Worm (Caenorhabditis elegans) whole organism, L4 larva: ENCODE measurements around the gene F28A10.1.

Experiments
- F37D6.2 ChIP-seq: sonication (generic microtip); optimal IDR thresholded peaks from 2 replicates; lab custom pipeline; 2016; ENCODE audit warnings: mild to moderate bottlenecking, missing genetic modification characterization, missing compliant biosample characterization
- R02D3.7 ChIP-seq: fragments of 150-350 bp; sonication (generic microtip); optimal IDR thresholded peaks from 3 replicates; lab custom pipeline; 2014; ENCODE audit warnings: missing biosample characterization, missing genetic modification characterization
- T20F7.1 ChIP-seq: fragments of 200-800 bp; sonication (Bioruptor generic); optimal IDR thresholded peaks from 2 replicates; lab custom pipeline; 2018; ENCODE audit warnings: mild to moderate bottlenecking, missing genetic modification characterization, missing compliant biosample characterization
- Y105C5A.15 ChIP-seq: fragments of 200-800 bp; sonication (Bioruptor generic); IDR thresholded peaks from 2 replicates; pipeline ENCODE4 v1.3.6; 2022; ENCODE audit warnings: missing genetic modification characterization, missing compliant biosample characterization
- Y48G9A.11 ChIP-seq: fragments of 200-800 bp; sonication (Bioruptor generic); IDR thresholded peaks from 2 replicates; pipeline ENCODE4 v1.3.6; 2022; ENCODE audit warnings: missing genetic modification reagents, missing genetic modification characterization, missing compliant biosample characterization
- Y75B8A.6 ChIP-seq: fragments of 200-800 bp; sonication (Bioruptor generic); IDR thresholded peaks from 2 replicates; pipeline ENCODE4 v1.3.6; 2022; ENCODE audit warnings: missing genetic modification reagents, missing genetic modification characterization, missing compliant biosample characterization
- aly-2 ChIP-seq: sonication (generic microtip); optimal IDR thresholded peaks from 2 replicates; lab custom pipeline; 2018; ENCODE audit warnings: missing biosample characterization, missing genetic modification characterization
- ama-1 ChIP-seq: fragments of 150-350 bp; optimal IDR thresholded peaks from 2 replicates; lab custom pipeline; 2014; ENCODE audit warnings: inconsistent platforms, mixed read lengths
- ceh-20 ChIP-seq: fragments of 200-800 bp; sonication (Bioruptor generic); IDR thresholded peaks from 2 replicates; pipeline ENCODE4 v1.3.6; 2022; ENCODE audit warnings: missing genetic modification reagents, missing genetic modification characterization, missing compliant biosample characterization
- ceh-28 ChIP-seq: fragments of 150-350 bp; optimal IDR thresholded peaks from 2 replicates; lab custom pipeline; 2014; ENCODE audit warnings: missing biosample characterization, missing genetic modification reagents, missing genetic modification characterization
- ceh-32 ChIP-seq: sonication (generic microtip); optimal IDR thresholded peaks from 2 replicates; lab custom pipeline; 2016; ENCODE audit warnings: mild to moderate bottlenecking, missing genetic modification characterization, missing compliant biosample characterization; ENCODE audit not compliant: poor library complexity
- ceh-44 ChIP-seq: fragments of 200-800 bp; sonication (Bioruptor generic); IDR thresholded peaks from 2 replicates; pipeline ENCODE4 v1.3.6; 2022; ENCODE audit warnings: missing genetic modification reagents, missing genetic modification characterization, missing compliant biosample characterization
- ceh-62 ChIP-seq: sonication (generic microtip); optimal IDR thresholded peaks from 2 replicates; lab custom pipeline; 2017; ENCODE audit warnings: missing biosample characterization, missing genetic modification characterization
- ces-1 ChIP-seq: fragments of 150-350 bp; sonication (generic microtip); optimal IDR thresholded peaks from 4 replicates; lab custom pipeline; 2014; ENCODE audit warnings: missing biosample characterization, missing genetic modification reagents, missing genetic modification characterization
- daf-12 ChIP-seq: fragments of 150-350 bp; optimal IDR thresholded peaks from 2 replicates; lab custom pipeline; 2014; ENCODE audit warnings: missing biosample characterization, missing genetic modification reagents, missing genetic modification characterization
- daf-19 ChIP-seq: fragments of 200-800 bp; sonication (Bioruptor generic); conservative IDR thresholded peaks from 2 replicates; pipeline ENCODE4 v1.3.6; 2022; ENCODE audit warnings: missing genetic modification characterization, missing compliant biosample characterization
- daf-8 ChIP-seq: fragments of 200-800 bp; sonication (Bioruptor generic); IDR thresholded peaks from 2 replicates; pipeline ENCODE4 v1.3.6; 2022; ENCODE audit warnings: missing genetic modification characterization, missing compliant biosample characterization
- dmd-8 ChIP-seq: fragments of 200-800 bp; sonication (Bioruptor generic); IDR thresholded peaks from 2 replicates; pipeline ENCODE4 v1.3.6; 2022; ENCODE audit warnings: missing genetic modification characterization, missing compliant biosample characterization
- duxl-1 ChIP-seq: sonication (generic microtip); optimal IDR thresholded peaks from 2 replicates; lab custom pipeline; 2016; ENCODE audit warnings: mild to moderate bottlenecking, missing genetic modification characterization, moderate library complexity, missing compliant biosample characterization; ENCODE audit not compliant: poor library complexity
- fkh-10 ChIP-seq: fragments of 150-350 bp; optimal IDR thresholded peaks from 2 replicates; lab custom pipeline; 2014; ENCODE audit warnings: missing biosample characterization, missing genetic modification reagents, missing genetic modification characterization
- hlh-11 ChIP-seq: fragments of 200-800 bp; sonication (Bioruptor generic); optimal IDR thresholded peaks from 2 replicates; lab custom pipeline; 2018; ENCODE audit warnings: mild to moderate bottlenecking, missing genetic modification characterization, missing compliant biosample characterization
- hlh-30 ChIP-seq: sonication (generic microtip); optimal IDR thresholded peaks from 2 replicates; lab custom pipeline; 2017; ENCODE audit warnings: antibody characterized with exemption, mild to moderate bottlenecking, missing genetic modification characterization, missing compliant biosample characterization; ENCODE audit not compliant: insufficient read depth
- lin-1 ChIP-seq: fragments of 200-800 bp; sonication (Bioruptor generic); IDR thresholded peaks from 2 replicates; pipeline ENCODE4 v1.3.6; 2022; ENCODE audit warnings: missing genetic modification reagents, missing genetic modification characterization, missing compliant biosample characterization
- lin-13 ChIP-seq: fragments of 150-350 bp; optimal IDR thresholded peaks from 2 replicates; lab custom pipeline; 2014; ENCODE audit warnings: missing biosample characterization, missing genetic modification reagents, missing genetic modification characterization
- lin-15B ChIP-seq: fragments of 150-350 bp; sonication (generic microtip); optimal IDR thresholded peaks from 3 replicates; lab custom pipeline; 2014; ENCODE audit warnings: missing biosample characterization, missing genetic modification characterization
- lin-29 ChIP-seq: fragments of 200-800 bp; sonication (Bioruptor generic); IDR thresholded peaks from 2 replicates; pipeline ENCODE4 v1.3.6; 2022; ENCODE audit warnings: missing genetic modification reagents, missing genetic modification characterization, missing compliant biosample characterization
- madf-5 ChIP-seq, 2 experiments: fragments of 200-800 bp; sonication (Bioruptor generic); IDR thresholded peaks; 2 replicates each; pipeline ENCODE4 v1.3.6; 2022; ENCODE audit warnings: missing compliant biosample characterization in 2 of 2, missing genetic modification characterization in 2 of 2
- mdt-29 ChIP-seq: fragments of 200-800 bp; sonication (Bioruptor generic); IDR thresholded peaks from 2 replicates; pipeline ENCODE4 v1.3.6; 2022; ENCODE audit warnings: missing genetic modification reagents, missing genetic modification characterization, missing compliant biosample characterization
- mep-1 ChIP-seq: fragments of 150-350 bp; sonication (generic microtip); optimal IDR thresholded peaks from 3 replicates; lab custom pipeline; 2014; ENCODE audit warnings: missing biosample characterization, missing genetic modification characterization
- nhr-237 ChIP-seq: sonication (generic microtip); optimal IDR thresholded peaks from 2 replicates; lab custom pipeline; 2017; ENCODE audit warnings: missing biosample characterization, missing genetic modification characterization
- nhr-28 ChIP-seq: fragments of 150-350 bp; optimal IDR thresholded peaks from 2 replicates; lab custom pipeline; 2014; ENCODE audit warnings: missing biosample characterization, missing genetic modification characterization
- nhr-48 ChIP-seq: sonication (generic microtip); optimal IDR thresholded peaks from 2 replicates; lab custom pipeline; 2016; ENCODE audit warnings: mild to moderate bottlenecking, missing genetic modification characterization, missing compliant biosample characterization
- nhr-76 ChIP-seq: fragments of 150-350 bp; optimal IDR thresholded peaks from 2 replicates; lab custom pipeline; 2014; ENCODE audit warnings: missing biosample characterization, missing genetic modification characterization
- nhr-77 ChIP-seq: fragments of 150-350 bp; optimal IDR thresholded peaks from 2 replicates; lab custom pipeline; 2014; ENCODE audit warnings: missing biosample characterization, missing genetic modification characterization
- pha-4 ChIP-seq, 2 experiments: fragments of 150-350 bp in 1 of 2; fragments of 200-800 bp in 1 of 2; sonication (Bioruptor generic) in 1 of 2; IDR thresholded peaks in 1 of 2; optimal IDR thresholded peaks in 1 of 2; 2 replicates each; pipeline versions ENCODE4 v1.3.6 to Lab custom; 2014 to 2022; ENCODE audit warnings: missing genetic modification characterization in 2 of 2, missing genetic modification reagents in 2 of 2, missing biosample characterization in 1 of 2, missing compliant biosample characterization in 1 of 2
- php-3 ChIP-seq: fragments of 200-800 bp; sonication (Bioruptor generic); IDR thresholded peaks from 2 replicates; pipeline ENCODE4 v1.3.6; 2022; ENCODE audit warnings: missing genetic modification reagents, missing genetic modification characterization, missing compliant biosample characterization
- pqm-1 ChIP-seq: sonication (generic microtip); optimal IDR thresholded peaks from 2 replicates; lab custom pipeline; 2017; ENCODE audit warnings: missing biosample characterization, missing genetic modification characterization
- saeg-2 ChIP-seq: fragments of 200-800 bp; sonication (Bioruptor generic); IDR thresholded peaks from 2 replicates; pipeline ENCODE4 v1.3.6; 2022; ENCODE audit warnings: missing genetic modification reagents, missing genetic modification characterization, missing compliant biosample characterization
- snpc-1.2 ChIP-seq: fragments of 200-800 bp; sonication (Bioruptor generic); IDR thresholded peaks from 2 replicates; pipeline ENCODE4 v1.3.6; 2022; ENCODE audit warnings: missing genetic modification reagents, missing genetic modification characterization, missing compliant biosample characterization
- snpc-4 ChIP-seq: fragments of 150-350 bp; optimal IDR thresholded peaks from 2 replicates; lab custom pipeline; 2014; ENCODE audit warnings: missing biosample characterization, missing genetic modification characterization
- tra-1 ChIP-seq: fragments of 200-800 bp; sonication (Bioruptor generic); IDR thresholded peaks from 2 replicates; pipeline ENCODE4 v1.3.6; 2022; ENCODE audit warnings: missing genetic modification reagents, missing genetic modification characterization, missing compliant biosample characterization
- unc-39 ChIP-seq: sonication (generic microtip); optimal IDR thresholded peaks from 2 replicates; lab custom pipeline; 2017; ENCODE audit warnings: missing biosample characterization, missing genetic modification characterization
- unc-62 ChIP-seq, 3 experiments: fragments of 150-350 bp in 1 of 3; sonication (generic microtip); optimal IDR thresholded peaks in 2 of 3; peaks in 1 of 3; 1 replicate in 1 of 3; 2 replicates in 2 of 3; lab custom pipeline; 2014 to 2017; ENCODE audit warnings: missing biosample characterization in 3 of 3, missing genetic modification characterization in 3 of 3, missing genetic modification reagents in 3 of 3, missing genotype in 1 of 3
- vab-7 ChIP-seq: fragments of 200-800 bp; sonication (Bioruptor generic); IDR thresholded peaks from 2 replicates; pipeline ENCODE4 v1.3.6; 2022; ENCODE audit warnings: missing genetic modification reagents, missing genetic modification characterization, missing compliant biosample characterization
- zip-11 ChIP-seq: fragments of 200-800 bp; sonication (Bioruptor generic); IDR thresholded peaks from 2 replicates; pipeline ENCODE4 v1.3.6; 2022; ENCODE audit warnings: missing genetic modification characterization, missing compliant biosample characterization
- zip-2 ChIP-seq: fragments of 150-350 bp; optimal IDR thresholded peaks from 2 replicates; lab custom pipeline; 2014; ENCODE audit warnings: missing biosample characterization, missing genetic modification characterization
- ztf-7 ChIP-seq: fragments of 150-350 bp; optimal IDR thresholded peaks from 2 replicates; lab custom pipeline; 2014; ENCODE audit warnings: missing biosample characterization, missing genetic modification characterization

Gene F28A10.1

ce11 chrII:843971-844370 lies 18.4 kb downstream of the F28A10.1 start, which contains the start of gene F28A10.4:
F28A10.4 (plus strand) TSS chrII:844271.
- TF ChIP-seq vab-7 (GFP tag; lab: Robert Waterston, UW) (no peak), Y75B8A.6 (GFP tag; lab: Robert Waterston, UW) (no peak), Y105C5A.15 (GFP tag; lab: Robert Waterston, UW) (no peak), R02D3.7 (tag; lab: Kevin White, UChicago) (no peak), pqm-1 (tag; lab: Kevin White, UChicago) (no peak), ces-1 (no peak), saeg-2 (GFP tag; lab: Robert Waterston, UW) (no peak), lin-15B (tag; lab: Kevin White, UChicago) (no peak), daf-19 (GFP tag; lab: Robert Waterston, UW) (no peak), ztf-7 (no peak), unc-62 (GFP tag; optimal IDR thresholded peaks at IDR 0.05 in 1 of 2; lab: Kevin White, UChicago) (no peak), unc-62 (tag; optimal IDR thresholded peaks at IDR 0.05; lab: Kevin White, UChicago) (no peak)

- no peak for TF ChIP-seq ceh-28
- TF ChIP-seq ceh-32 (tag; lab: Kevin White, UChicago), result no peak
- no peak for TF ChIP-seq fkh-10 (GFP tag; lab: Kevin White, UChicago)
- no peak for TF ChIP-seq lin-29 (GFP tag; lab: Robert Waterston, UW)
- no peak for TF ChIP-seq ceh-62 (tag; lab: Kevin White, UChicago)
- TF ChIP-seq nhr-237, result no peak
- TF ChIP-seq, all 104 proteins: peak for 0
Observed at ce11 chrII:845618-846017, 20.0 kb downstream of the F28A10.1 start, which contains the start of gene F28A10.7. F28A10.7 (minus strand) TSS chrII:845718.

- TF ChIP-seq lin-13 (no peak), tra-1 (no peak), madf-5 (GFP tag; IDR thresholded peaks at IDR 0.05; lab: Robert Waterston, UW) (no peak), ceh-28 (no peak), mep-1 (peak; percentile 84), duxl-1 (tag; lab: Kevin White, UChicago) (peak; percentile 46), Y48G9A.11 (GFP tag; lab: Robert Waterston, UW) (no peak), daf-8 (no peak), zip-11 (no peak), php-3 (0 out of 2 replicates have a peak, but pooled peaks have one; percentile 18), pha-4 (GFP tag; IDR thresholded peaks at IDR 0.05; lab: Robert Waterston, UW) (no peak), pha-4 (tag; optimal IDR thresholded peaks at IDR 0.05; lab: Kevin White, UChicago) (peak; percentile 57), Y105C5A.15 (GFP tag; lab: Robert Waterston, UW) (no peak), ceh-32 (tag; lab: Kevin White, UChicago) (no peak), pqm-1 (tag; lab: Kevin White, UChicago) (no peak), aly-2 (tag; lab: Kevin White, UChicago) (no peak), daf-12 (no peak), nhr-28 (tag; lab: Kevin White, UChicago) (peak; percentile 83), T20F7.1 (GFP tag; lab: Kevin White, UChicago) (peak; percentile 62), snpc-1.2 (GFP tag; lab: Robert Waterston, UW) (no peak), ama-1 (lab: Kevin White, UChicago) (peak; percentile 46), unc-39 (tag; lab: Kevin White, UChicago) (no peak), nhr-237 (no peak), dmd-8 (GFP tag; lab: Robert Waterston, UW) (no peak), F37D6.2 (no peak), snpc-4 (tag; lab: Kevin White, UChicago) (no peak), hlh-11 (tag; lab: Kevin White, UChicago) (peak; percentile 89), nhr-48 (tag; lab: Kevin White, UChicago) (no peak), mdt-29 (no peak), lin-1 (GFP tag; lab: Robert Waterston, UW) (no peak), zip-2 (tag; lab: Kevin White, UChicago) (no peak), nhr-76 (tag; lab: Kevin White, UChicago) (peak; percentile 62), ceh-20 (GFP tag; lab: Robert Waterston, UW) (0 out of 2 replicates have a peak, but pooled peaks have one; percentile 15), nhr-77 (tag; lab: Kevin White, UChicago) (peak; percentile 36), saeg-2 (GFP tag; lab: Robert Waterston, UW) (no peak), lin-15B (tag; lab: Kevin White, UChicago) (no peak), hlh-30 (peak; percentile 86), ceh-44 (GFP tag; lab: Robert Waterston, UW) (no peak)
Observed at ce11 chrII:848519-848918, 22.9 kb downstream of the F28A10.1 start, which contains the start of the genes acdh-9 and F28A10.13. acdh-9 (minus strand) TSS chrII:848603. F28A10.13 (plus strand) TSS chrII:848812.
